Fruit fly (Drosophila melanogaster) whole organism, larva: Measurements from ENCODE around the gene Atg18a.

Source experiments
- noc ChIP-seq: fragments of 200-800 bp; sonication (Bioruptor generic); optimal IDR thresholded peaks from 3 replicates; lab custom pipeline; 2019; ENCODE audit warnings: missing biosample characterization, mild to moderate bottlenecking, missing genetic modification characterization, moderate library complexity

The Atg18a gene

DNA sequence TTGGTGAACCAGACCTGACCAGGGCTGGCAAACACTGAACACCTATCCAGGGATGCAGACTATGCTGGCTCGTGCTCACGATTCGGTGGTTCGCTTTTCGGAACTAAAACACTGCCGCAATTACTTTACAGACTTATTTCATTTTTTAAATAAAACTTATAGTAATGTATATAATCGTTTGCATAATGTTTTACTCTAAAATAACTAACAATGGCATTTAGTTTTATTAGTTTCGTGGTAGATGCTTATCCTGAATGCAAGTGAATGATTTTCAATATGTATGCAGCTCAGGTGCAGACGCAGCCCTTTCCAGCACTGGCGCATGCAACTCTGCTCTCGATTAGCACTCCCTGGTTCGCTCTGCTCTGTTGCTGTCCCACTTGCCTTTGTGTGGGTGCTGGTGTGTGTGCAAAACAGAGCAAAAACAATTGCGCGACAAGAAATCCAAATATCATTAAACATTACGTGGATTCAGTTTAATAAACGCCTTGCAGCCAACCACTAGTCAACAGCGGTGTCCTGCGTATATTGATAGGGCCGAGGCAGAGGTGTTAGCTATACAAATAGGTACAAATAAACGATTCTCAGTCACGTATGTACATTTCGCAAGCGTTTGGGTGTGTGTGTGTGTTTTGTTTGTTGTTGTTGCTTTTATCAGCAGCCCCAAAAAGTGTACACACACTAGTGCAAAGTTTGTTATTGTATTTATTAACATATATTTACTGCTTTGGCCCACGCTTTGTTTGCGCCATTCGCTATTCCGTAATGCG, at the start of gene Atg18a, which contains the start of gene ERR:
TSS of gene Atg18a (plus strand) at position 231 of the 770 bp plus-strand sequence.
TSS of gene ERR (minus strand) at position 45 of the 770 bp plus-strand sequence.
- TF ChIP-seq noc (tag; lab: Kevin White, UChicago) = peak; percentile 89

DNA sequence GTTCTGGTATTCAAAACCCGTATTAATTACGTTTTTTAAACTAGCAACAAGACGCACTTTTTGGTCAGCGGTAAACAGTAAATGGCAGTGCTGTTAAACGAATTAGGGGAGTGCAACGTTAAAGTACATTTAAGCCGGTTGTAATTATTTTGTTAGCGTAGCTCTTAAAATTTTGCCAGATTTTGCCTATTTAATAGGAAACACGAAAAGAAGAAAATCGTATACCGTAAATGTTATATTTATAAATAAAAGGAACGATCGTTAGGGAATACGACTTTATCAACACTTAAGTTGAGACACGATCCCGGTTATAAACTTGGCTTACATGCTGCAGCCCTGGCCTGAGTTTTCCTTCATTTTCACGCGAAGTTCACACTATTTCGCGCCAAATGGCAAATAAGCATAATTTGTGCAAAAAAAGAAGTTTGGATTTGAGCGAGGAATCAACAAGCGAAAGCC, 49.2 kb upstream of the Atg18a start, which contains the start of the genes Setx and mus301:
TSS of gene Setx (minus strand) at position 51 of the 459 bp plus-strand sequence.
TSS of gene mus301 (plus strand) at position 361 of the 459 bp plus-strand sequence.
- TF ChIP-seq noc (tag; lab: Kevin White, UChicago) = no peak

DNA sequence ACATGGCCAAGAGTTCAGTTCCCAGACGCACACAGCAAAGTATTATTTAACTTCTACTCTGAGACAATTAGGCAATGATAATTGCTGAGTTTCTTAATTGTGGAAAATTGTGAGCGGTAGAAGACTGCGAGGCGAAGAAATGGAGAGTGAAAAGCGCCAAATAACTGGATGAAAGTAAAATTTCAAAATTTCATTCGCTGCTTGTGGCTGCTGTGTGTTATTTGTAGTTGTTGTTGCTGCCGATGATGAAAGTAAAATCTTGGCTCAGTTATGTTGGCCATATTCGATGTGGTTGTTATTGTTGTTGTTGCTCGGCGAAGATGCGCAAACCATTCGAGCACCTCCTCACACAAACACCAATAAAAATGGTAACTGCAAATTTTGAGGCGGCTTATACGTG, 36.4 kb upstream of the Atg18a start:
- no peak for TF ChIP-seq noc (tag; lab: Kevin White, UChicago)

DNA sequence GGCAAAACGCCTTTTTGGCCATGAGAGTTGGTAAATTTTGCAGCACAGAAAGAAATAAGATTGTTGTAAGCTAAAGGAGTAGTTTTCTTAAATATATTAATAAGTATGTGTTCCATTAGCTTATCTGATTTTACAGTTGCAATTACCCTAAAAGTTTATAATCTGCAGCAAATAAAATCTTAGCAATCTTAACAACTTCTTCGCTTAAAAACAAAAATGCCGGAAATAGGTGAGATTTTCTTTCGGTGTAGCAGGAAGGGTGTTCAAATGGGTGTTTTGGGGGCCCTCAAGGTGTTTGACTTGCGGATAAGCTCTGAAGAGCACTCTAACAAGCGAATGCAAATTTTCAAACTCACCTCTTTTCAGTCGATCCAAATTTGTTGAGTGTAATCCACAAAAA, 35.8 kb upstream of the Atg18a start:
- no peak for TF ChIP-seq noc (tag; lab: Kevin White, UChicago)

DNA sequence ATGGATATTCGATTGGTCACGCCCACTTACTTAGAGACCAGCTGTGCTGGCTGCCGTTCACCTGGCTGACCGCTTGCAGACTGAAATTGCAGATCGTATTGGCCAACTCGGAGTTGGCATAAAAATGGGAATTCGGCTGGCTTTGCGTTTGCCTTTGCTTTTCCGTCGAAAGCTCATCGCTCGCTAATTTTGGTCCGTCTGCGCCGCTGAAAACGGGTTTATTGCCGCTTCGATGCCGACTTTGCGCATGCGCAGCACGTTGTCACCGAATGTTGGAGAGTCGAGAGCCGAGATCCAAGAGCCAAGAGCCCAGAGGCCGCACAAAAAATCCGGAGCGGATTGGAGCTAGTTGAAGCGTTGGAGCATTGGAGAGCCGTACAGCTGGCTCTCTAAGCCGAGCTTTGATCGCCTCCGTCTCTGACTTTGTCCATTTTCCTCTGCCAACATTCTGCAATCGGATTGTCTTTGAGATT, 34.9 kb upstream of the Atg18a start, which contains the start of gene CG13676:
TSS of gene CG13676 (minus strand) at position 87 of the 473 bp plus-strand sequence.
- TF ChIP-seq noc (tag; lab: Kevin White, UChicago) = peak; percentile 3

DNA sequence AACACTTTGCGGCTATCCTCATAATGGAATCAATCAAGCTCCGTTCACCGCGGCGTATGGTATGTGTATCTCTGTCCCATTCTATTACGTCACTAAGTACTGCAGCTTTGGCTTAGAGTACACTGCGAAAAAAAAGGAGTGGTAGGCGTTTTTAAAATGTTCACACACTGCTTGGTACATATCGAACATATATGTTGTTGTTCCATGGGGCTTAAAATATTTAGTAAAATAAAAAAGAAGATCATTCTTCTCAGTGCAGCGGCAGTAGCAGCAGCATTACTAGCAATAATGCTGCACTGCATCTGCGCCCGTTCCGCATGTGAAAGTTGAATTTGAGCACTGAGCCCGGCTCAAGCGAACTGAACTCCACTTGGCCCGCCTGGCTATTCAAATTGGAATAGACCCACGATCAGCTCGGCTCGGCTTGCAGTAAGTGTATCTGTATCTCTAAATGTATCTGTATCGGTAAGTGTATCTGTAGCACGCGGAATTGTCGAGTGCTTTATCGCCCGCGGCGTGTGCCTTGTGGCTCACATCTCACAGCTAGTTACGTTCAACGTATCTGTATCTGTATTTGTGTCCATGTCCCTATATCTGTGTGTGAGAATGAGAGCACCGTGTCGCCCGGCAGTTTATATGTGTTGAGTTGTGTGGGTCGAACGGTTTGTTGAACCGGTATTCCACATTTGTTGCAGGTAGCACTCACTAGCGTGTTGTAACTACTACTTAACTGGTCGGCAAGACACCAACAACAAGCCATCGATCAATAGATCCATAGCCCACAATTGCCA, 33.3 kb upstream of the Atg18a start:
- no peak for TF ChIP-seq noc (tag; lab: Kevin White, UChicago)

DNA sequence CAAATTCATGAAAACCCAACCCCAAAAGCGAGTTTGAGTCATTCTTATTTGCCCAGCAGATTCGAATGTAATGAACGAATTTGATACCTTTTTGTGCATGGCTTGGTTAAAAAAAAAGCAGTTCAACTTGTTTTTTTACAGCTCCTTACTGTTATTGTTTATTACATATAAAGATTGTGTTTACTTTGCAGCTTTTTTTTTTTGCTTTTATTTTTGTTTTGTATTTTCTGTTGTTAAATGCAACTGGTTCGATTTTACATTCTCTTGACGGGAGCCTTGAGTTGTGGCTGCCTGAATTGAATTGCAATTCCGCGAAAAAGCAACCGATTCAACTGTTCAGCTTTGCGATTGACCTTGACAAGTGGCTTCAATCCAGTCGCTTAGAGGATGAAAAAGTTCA, 32.1 kb upstream of the Atg18a start:
- TF ChIP-seq noc (tag; lab: Kevin White, UChicago) = no peak

DNA sequence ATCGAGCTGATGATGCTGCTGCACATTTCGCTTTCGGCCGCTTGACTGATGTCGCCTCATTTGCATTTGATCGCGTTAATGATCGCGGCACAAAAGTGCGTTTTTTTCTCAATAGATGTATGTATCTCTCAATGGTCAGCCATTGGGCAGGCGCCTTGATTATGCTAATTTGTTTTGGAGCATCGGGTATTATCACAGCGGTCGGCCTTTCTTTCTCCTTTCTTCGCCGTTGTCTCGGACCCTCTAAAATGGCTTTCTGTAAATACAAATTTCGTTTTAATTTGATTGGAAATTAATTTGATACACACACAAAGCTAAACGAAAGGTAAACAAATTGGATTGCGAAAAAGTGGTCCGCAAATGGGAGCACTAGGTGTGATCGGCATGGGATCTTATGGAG, 31.3 kb upstream of the Atg18a start:
- TF ChIP-seq noc (tag; lab: Kevin White, UChicago) = no peak

DNA sequence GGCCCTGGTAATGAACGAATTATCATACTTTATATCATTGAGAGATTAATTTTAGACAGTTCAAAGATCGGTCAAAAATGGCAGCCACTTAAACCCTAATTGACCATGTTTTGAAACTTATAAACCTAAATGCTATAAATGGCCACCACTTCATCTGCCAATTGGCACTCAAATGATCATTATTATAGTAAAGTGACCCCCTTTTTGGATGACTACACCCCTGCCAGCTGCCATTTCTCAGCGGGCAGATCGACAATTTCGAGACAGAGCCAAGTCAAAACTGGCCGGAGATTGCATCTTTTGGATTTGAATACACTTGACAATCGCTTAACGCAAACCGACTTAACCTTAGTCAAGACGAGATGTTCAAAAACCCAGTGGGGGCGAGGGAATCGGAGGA, 30.5 kb upstream of the Atg18a start:
- no peak for TF ChIP-seq noc (tag; lab: Kevin White, UChicago)

DNA sequence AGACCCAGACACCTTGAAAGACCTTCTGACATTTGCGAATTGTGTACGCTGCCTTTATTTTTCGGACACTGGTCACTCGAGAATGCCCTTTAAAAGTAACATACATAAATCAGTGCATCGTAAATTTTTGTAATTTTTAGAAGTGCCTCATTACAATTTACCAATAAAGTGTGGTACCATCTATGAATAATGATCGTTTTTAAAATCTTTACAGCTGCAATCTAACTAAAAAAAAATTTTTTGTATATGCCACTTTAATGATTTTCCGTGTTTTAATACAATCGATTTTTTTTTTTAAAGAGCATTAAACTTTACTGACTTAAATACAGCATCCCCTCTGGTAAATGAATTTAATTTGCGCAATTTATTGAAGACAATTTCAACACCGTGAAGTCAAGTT, 29.6 kb upstream of the Atg18a start:
- TF ChIP-seq noc (tag; lab: Kevin White, UChicago) = no peak

DNA sequence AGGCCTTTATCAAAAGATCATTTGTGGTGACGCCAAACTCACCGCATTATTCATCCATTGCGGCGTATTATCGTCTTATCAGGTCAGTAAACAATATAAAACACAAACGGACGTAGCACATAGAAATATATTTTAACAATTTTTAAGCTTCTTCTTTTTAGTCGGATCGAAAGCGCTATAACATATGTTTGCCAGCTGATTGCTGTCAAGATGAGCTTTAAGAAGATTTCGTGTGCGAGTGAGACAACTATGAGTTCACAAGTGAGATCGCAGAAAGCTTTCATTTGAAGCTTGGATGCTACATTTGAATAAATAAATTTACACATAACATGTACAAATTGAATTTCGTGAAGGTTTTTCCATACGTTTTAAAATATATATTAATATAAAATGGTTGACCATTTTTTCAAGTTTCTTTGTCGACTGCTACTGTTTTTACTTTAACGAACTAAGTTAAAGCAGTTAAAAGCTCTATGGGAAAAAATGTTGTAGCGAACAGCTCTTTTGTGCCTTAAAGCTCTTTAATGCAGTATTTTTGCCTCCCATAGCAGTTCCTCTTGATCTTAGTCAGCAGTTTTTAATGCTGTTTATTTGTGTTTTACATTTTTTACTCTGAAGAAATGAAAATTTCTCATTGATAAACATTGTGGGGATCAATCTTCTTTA, 27.8 kb upstream of the Atg18a start, which contains the start of gene CG42445:
TSS of gene CG42445 (minus strand) at position 186 of the 666 bp plus-strand sequence.
- no peak for TF ChIP-seq noc (tag; lab: Kevin White, UChicago)

DNA sequence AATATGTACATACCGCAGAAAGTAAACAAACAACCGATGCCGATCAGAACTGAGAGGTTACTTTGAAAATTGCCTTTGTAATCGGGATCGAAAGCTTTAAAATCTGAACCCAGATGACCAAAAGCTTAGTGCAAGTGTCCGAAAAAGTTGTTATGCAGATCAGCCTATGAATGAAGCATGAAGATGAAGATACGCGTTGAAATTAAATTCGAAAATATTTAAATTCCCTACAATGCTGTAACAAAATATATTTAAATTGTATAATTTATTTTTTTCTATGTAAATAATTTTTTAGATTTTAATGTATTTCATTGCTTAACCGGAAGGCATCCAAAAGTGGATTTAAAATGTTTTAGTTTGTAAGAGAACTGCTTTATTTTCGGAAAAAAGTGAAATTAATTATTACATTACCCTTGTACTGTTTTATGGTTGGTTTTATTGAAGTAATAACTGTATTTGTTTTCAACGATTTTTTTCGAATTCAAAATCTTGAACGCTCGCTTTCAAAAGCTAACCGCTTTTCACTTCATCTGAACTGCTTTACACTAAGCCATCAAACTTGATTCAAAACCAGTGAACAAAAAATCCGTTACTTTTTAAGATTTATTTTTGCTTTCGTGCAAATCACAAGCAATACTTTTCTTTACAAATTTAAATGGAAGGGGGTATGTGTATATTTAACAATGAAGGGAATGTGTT, 26.8 kb upstream of the Atg18a start, which contains the start of gene CG43886:
TSS of gene CG43886 (minus strand) at position 51 of the 699 bp plus-strand sequence.
- no peak for TF ChIP-seq noc (tag; lab: Kevin White, UChicago)

DNA sequence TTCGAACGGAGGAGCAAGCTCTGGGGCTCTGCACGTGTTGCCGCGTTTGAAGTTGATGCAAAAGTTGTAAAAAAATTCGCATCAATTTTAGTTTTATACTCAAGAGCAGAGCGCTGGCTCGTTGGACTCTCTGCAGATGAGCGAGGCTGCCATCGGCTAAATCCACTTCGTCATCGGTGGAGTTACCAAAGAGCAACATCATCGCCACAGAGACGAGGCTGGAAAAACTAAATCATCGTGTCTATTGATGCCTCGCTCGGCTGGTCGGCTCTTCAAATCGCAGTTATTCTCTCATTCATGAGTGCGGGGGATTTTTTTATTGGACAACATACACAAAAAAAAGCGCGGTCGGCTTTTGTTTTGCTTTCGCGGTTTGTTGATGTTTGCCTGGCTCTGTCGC, 21.2 kb upstream of the Atg18a start, which contains the start of gene CG13675:
TSS of gene CG13675 (minus strand) at position 83 of the 400 bp plus-strand sequence.
- no peak for TF ChIP-seq noc (tag; lab: Kevin White, UChicago)

DNA sequence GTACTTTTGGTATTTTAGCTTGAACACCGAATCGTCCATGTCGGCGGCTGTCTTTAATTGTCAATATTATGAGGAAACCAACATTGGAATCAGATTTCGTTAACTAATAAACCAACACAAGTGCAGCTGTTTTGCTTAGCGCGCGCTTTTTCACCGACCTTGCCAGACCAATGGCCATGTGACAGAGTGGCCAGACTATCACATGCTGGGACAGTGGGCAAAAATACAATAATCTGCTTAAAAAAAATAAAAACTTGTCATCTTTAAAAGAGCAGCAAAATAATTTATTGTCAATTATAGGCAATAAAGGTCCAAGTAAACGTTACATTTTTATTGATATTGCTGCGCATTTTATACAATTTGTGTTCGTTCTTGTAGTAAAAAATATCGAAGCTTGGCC, 10.8 kb upstream of the Atg18a start, which contains the start of gene RecQ4:
TSS of gene RecQ4 (minus strand) at position 161 of the 400 bp plus-strand sequence.
- TF ChIP-seq noc (tag; lab: Kevin White, UChicago) = no peak
